Worm (Caenorhabditis elegans): ENCODE data around the gene C09F5.1.

C09F5.1 gene

DNA sequence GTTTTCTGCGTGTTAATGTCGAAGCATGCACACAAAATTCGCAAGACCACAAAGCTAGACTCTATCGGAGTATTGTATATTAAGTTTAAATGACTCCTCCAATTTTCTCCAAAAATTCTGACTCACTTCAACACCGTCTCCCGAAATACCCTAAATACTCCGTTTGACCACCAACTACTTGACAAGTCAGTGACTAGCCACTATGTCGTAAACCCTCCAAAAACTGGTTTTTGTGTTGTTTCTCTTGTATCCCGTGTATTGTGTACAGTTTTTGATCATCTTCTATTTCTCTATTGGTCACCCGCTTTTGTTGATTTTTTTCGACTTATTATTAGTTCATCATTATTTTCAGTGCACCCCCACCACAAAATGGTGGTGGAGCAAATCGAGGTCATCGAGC, at the start of gene C09F5.1:
TSS of gene C09F5.1 (plus strand) at position 353 of the 400 bp plus-strand sequence.
- TF ChIP-seq unc-62 (GFP tag; optimal IDR thresholded peaks at IDR 0.05) = no peak

DNA sequence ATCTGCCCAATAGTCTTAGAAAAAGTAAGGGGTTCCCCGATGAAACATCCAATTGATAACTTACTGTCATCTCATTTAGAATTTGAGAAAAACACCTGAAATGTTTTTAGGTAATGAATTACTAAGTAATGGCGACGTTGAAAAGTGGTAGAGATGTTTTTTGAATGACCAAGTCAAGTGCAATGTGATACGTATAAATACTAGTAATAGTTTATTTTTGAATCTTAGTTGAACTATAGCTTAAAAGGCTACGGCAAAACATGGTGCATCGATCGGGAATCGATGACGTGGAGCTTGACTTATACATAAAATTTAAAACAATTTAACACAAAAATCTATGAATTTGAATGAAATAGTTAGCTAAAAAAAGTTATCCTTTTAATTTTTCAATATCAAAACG, 49.0 kb upstream of the C09F5.1 start, which contains the start of gene best-17:
TSS of gene best-17 (minus strand) at position 101 of the 400 bp plus-strand sequence.
- TF ChIP-seq unc-62 (GFP tag; optimal IDR thresholded peaks at IDR 0.05) = no peak

DNA sequence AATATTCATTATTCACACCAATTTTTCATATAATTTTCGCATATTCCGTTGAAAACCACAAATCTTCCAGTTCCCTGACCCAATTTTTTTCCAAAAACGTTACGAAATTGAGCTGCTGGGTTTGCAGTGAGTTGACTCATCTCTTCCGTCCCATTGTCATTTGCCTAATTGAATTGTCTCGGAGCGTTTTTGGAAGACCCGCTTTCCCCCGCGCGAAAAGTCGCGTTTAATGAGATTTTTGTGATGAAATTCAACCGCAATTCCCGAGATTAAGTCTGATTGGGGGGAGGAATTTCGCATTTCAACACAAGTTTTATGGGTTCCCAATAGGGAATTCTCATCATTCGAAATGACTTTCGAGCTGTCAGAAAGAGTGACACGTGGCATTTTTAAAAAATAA, 46.6 kb upstream of the C09F5.1 start:
- TF ChIP-seq unc-62 (GFP tag; optimal IDR thresholded peaks at IDR 0.05) = no peak

DNA sequence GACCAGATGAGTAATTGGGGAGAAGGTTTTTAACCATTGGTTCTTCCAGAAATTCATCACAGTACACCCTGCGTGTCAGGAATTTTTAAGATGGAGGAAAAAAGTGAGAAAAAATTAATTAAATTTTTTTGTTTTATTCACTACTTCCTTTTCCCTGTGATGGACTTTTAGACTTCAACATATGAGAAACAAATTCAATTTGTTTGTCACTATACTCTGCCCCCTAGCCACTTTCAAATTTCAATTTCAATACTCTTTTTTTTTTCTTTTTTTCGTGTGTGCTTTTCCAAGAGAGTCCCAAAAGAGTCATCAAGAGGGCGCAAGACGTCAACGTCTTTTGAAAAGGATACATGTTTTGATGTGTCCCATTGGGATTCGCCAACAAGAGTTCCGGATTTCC, 45.8 kb upstream of the C09F5.1 start:
- no peak for TF ChIP-seq unc-62 (GFP tag; optimal IDR thresholded peaks at IDR 0.05)

DNA sequence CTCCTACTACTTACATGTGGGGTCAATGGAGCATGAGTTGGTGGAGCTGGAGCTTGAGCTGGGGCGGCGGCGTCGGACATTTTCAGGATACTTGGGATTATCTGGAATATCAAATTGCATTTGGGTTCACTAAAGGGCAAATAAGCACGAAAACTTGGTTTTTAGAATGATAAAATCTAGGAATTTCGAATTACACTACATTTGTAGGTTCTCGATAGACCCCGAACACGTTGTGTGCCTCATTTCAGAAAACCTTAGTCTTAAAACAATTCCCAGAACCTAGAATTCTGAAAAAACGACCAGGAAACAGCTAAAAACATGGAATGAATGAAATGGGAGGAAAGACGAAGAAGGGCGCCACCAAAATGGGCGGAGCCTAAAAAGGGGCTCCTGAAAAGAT, 44.1 kb upstream of the C09F5.1 start, which contains the start of gene T19C3.3:
TSS of gene T19C3.3 (minus strand) at position 101 of the 400 bp plus-strand sequence.
- TF ChIP-seq unc-62 (GFP tag; optimal IDR thresholded peaks at IDR 0.05) = no peak

DNA sequence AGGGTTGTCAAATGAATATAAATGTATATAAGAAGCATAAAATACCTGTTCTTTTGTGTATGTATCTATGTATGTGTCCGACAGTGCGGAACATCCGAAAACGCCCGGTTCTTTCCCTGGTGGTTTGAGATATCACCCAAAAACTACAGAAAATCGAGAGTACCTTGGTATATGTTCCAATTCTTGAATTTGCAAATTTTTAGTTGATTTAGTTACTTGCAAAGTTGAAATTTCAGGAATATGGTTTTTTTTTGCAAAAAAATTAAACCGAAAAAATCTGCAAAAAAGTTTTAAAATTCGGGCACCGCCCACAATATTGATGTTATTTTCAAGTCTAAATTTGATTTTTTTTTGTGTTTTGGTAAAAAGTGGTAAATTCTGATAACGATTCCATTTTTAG, 41.0 kb upstream of the C09F5.1 start, which contains the start of gene T19C3.2:
TSS of gene T19C3.2 (minus strand) at position 101 of the 400 bp plus-strand sequence.
- no peak for TF ChIP-seq unc-62 (GFP tag; optimal IDR thresholded peaks at IDR 0.05)

DNA sequence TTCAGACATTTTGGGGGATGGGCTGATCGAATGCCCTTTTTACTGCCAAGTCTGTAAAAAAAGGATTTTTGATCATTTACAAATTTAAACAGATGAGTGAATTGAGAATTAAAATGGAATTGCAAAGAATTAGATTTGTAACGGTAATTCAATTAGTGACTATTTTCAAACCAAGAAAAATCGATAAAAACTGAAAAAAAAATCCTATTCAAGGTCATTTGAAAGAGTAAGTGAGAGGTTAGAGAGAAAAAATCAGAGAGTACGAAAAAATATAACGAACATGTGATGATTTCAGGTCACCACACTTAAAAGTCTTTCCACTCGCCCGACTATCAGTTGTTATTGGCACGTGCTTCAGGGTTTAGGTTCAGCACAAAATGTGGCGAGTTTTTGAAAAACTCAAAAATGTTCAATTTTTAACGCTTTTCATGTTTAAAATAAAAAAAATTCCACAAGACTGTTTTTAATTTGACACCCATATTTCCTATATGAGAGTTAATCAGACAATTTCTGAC, 38.2 kb upstream of the C09F5.1 start, which contains the start of gene T19C3.4:
TSS of gene T19C3.4 (minus strand) at position 51 of the 515 bp plus-strand sequence.
- no peak for TF ChIP-seq unc-62 (GFP tag; optimal IDR thresholded peaks at IDR 0.05)

DNA sequence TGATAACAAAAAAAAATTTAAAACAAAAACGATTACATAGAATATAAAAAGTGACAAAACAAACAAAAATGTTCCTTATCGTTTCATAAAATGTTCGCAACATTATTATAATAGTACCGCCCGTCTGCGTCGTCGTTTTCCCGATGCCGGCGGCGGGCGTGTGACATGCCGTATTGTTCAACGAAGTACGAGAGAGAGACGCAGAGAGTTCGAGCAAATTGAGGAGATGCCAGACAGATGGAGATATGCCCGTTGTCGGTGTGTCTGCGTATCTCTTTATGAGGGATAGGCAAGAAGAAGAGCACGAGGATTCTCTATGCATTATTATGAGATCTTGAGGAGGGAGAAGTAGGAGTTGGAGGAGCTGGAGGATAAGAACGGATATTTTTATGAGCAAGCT, 34.8 kb upstream of the C09F5.1 start:
- no peak for TF ChIP-seq unc-62 (GFP tag; optimal IDR thresholded peaks at IDR 0.05)

DNA sequence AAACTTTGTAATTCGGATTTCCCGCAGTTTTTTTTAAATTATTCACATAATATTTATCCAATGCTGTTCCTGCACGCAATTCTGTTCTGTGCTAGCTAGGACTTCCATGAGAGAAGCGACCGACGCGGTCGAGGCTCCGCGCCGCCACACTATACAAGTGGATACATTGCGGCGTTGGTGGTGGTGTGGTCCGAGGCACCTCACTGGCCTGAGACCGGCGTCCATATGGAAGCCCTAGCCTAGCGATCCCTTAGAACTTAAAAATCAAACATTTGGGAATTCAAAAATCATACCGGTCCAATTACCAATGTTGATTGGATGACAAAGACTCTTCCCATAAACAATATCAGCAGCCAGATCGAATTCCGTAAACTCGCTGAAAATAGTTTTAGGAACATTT, 32.4 kb upstream of the C09F5.1 start:
- no peak for TF ChIP-seq unc-62 (GFP tag; optimal IDR thresholded peaks at IDR 0.05)

DNA sequence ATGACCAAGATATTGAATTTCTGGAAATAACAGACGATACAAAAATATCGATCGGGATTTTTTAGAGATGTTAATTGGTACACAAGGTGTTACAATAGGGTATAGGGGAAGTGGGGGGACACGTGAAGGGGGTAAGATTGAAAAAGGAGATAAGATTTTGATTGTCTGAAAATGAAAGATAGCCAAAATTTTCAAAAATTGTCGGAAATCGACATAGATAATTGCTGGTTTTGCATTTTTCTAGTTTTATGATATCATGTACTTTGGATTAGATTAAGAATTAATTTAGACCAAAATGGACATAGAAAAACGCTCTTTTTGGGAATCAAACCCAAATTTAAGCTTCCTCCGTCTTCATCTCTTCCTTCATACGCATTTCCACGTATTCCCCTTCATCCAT, 30.7 kb upstream of the C09F5.1 start, which contains the start of gene T19C3.5:
TSS of gene T19C3.5 (minus strand) at position 101 of the 400 bp plus-strand sequence.
- TF ChIP-seq unc-62 (GFP tag; optimal IDR thresholded peaks at IDR 0.05) = no peak

DNA sequence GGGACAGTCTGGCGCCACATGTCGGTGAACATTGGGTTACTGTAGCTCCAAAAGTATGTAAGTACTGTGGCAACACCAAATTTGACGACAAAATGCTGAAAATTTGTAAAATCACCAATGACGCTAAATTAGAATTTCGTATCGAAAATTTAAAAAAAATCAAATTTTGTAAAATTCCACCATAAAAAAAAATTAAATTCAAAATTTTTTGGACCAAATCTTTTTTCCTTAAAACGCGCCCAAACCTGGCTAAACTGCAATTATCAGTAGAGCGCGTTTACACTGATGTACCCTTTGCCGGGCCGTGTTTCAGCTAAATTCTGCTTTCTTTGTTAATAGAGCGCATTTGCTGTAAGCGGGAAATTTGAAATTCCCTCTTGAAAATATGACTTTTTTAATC, 27.1 kb upstream of the C09F5.1 start, which contains the start of gene T19C3.6:
TSS of gene T19C3.6 (minus strand) at position 101 of the 400 bp plus-strand sequence.
- TF ChIP-seq unc-62 (GFP tag; optimal IDR thresholded peaks at IDR 0.05) = no peak

DNA sequence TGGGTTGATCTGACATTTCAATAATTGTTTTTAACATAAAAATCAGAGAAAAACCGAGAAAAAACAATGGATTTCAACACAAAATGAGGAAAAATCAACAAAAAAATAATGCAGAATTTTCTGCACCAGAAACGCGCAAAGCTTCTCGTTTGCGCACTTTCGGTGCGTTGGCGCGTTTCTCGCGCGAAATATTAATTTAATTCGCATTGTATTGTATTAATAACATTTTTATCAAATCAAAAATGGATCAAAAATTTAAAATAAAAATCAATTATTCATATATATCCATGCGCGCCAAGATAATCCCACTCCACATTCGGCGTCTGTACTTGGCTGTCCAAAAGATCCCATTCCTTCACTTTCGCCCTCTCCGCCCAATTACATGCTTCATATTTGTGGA, 23.9 kb upstream of the C09F5.1 start, which contains the start of gene fem-2:
TSS of gene fem-2 (minus strand) at position 9 of the 400 bp plus-strand sequence.
- TF ChIP-seq unc-62 (GFP tag; optimal IDR thresholded peaks at IDR 0.05) = no peak

DNA sequence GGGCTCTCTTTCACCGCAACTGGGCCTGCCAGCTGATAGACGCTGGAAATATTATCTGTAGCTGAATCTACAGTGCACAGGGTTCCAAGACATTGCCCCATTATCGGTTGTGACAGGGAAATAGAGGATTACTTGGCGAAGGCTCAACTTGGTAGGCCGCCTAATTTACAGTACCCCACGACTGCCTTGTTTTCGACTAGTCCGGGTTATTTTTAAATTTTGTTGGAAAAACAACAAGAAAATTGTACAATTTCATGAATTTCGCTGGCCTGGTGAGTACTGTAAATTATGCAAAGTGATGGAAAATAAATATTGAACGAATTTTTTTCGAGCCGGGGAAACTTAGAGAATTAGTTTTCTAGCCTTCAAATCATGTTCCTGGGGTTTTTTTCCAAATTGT, 22.4 kb upstream of the C09F5.1 start, which contains the start of gene T19C3.7:
TSS of gene T19C3.7 (minus strand) at position 101 of the 400 bp plus-strand sequence.
- no peak for TF ChIP-seq unc-62 (GFP tag; optimal IDR thresholded peaks at IDR 0.05)

DNA sequence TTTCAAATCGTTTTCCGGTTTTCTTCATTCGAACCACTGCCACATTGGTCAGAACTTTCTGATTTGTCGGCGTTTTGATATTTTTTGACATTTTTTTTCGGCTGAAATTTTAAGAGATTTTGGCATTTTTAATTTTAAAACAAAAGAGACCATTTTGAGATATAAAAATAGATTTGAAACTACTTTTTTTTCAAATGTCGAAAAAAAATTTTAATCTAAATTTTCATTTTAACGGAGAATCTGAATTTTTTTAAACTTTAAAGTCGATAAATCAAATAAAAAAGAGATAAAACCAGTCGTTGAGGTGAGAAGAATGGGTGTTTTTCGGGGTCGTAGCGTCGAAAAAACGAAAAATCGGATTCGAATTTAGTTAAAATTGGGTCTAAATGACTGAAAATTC, 20.2 kb upstream of the C09F5.1 start, which contains the start of gene sbds-1:
TSS of gene sbds-1 (minus strand) at position 101 of the 400 bp plus-strand sequence.
- TF ChIP-seq unc-62 (GFP tag; optimal IDR thresholded peaks at IDR 0.05) = no peak

DNA sequence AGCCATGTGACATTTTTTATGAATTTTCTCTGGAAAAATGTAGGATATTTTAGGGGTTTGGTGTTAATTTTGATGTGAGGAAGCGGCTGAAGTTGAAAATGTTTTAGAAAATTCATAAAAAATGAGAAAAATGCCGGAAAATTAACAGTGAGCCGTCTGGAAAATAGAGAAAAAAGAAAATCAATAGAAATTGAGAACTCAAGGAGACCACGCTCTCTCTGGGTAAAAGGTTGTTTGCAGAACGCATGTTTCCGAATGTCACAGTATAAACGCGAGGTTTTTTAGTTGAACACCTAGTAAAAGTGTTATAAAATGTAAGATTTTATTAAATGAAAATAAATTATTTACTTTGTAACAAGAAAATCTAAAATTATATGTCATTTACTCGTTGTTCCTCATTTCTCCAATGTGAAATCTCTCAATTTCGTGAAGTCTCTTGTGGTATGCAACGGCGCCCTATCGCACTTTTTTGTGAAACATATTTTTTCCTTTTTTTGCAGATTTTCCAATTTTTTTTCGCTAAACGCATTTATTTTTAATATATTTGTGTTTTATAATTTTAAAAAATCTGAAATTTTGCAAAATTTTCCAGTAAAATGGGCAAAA, 18.2 kb upstream of the C09F5.1 start, which contains the start of the genes tag-266 and tag-267:
TSS of gene tag-266 (minus strand) at position 29 of the 606 bp plus-strand sequence.
TSS of gene tag-267 (plus strand) at position 593 of the 606 bp plus-strand sequence.
- TF ChIP-seq unc-62 (GFP tag; optimal IDR thresholded peaks at IDR 0.05) = no peak

DNA sequence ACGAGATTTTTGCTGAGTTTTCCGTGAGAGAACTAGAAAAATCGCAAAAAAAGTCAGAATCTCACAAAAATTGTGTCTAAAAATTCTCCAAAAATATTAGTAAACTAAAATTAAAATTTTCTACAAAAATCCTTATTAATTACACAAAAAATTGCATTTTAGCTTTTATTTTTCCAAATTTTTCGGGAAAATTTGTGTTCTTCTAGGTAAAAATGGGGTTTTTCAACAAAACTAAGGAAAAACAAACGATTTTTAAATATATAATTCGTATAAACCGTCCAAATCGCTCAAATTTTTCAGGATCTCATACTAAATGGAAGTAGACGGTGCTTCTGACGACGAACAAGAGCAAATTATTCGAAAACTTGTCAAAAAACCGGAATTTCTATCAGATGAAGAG, 16.8 kb upstream of the C09F5.1 start, which contains the start of gene W06E11.1:
TSS of gene W06E11.1 (plus strand) at position 301 of the 400 bp plus-strand sequence.
- no peak for TF ChIP-seq unc-62 (GFP tag; optimal IDR thresholded peaks at IDR 0.05)

DNA sequence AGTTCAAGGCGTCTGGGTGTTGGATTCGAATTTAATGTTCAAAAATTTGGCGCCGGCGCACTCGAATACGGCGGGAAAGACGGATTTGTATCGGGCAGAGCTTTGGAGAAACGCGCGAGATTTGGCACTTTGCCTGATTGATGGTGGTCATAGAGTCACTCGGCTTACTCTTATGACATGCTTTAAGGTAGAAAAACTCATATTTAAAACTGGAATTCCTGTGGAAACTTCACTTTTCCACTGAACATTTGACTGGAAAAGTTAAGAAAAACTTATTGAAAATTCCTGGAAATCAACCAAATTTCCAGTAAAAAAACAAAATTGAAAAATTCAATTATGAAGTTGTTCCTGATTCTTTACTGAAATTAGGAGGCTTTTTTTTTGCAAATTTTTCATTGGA, 13.8 kb upstream of the C09F5.1 start:
- TF ChIP-seq unc-62 (GFP tag; optimal IDR thresholded peaks at IDR 0.05) = no peak
